Fruit fly (Drosophila melanogaster) whole organism, embryonic: Measurements from ENCODE around the gene ND-39.

Experiments used
- Atf6 ChIP-seq: fragments of 200-800 bp; sonication (Bioruptor generic); IDR thresholded peaks from 2 replicates; pipeline ENCODE4 v1.3.6; 2022; ENCODE audit warnings: missing biosample characterization, missing genetic modification characterization
- C15 ChIP-seq: fragments of 200-800 bp; sonication (Bioruptor generic); IDR thresholded peaks from 3 replicates; pipeline ENCODE4 v1.3.6; 2022; ENCODE audit warnings: missing biosample characterization, missing genetic modification characterization
- CG10147 ChIP-seq: fragments of 200-800 bp; sonication (Bioruptor generic); optimal IDR thresholded peaks from 2 replicates; lab custom pipeline; 2019; ENCODE audit warnings: missing biosample characterization, mild to moderate bottlenecking, missing genetic modification characterization, moderate library complexity
- CG10267 ChIP-seq: fragments of 200-800 bp; sonication (Bioruptor generic); optimal IDR thresholded peaks from 2 replicates; lab custom pipeline; 2018; ENCODE audit warnings: missing biosample characterization, mild to moderate bottlenecking, missing genetic modification characterization, moderate library complexity
- CG10431 ChIP-seq: fragments of 200-800 bp; sonication (Bioruptor generic); optimal IDR thresholded peaks from 3 replicates; lab custom pipeline; 2018; ENCODE audit warnings: missing biosample characterization, mild to moderate bottlenecking, missing genetic modification characterization
- CG11560 ChIP-seq: fragments of 200-800 bp; sonication (Bioruptor generic); IDR thresholded peaks from 3 replicates; pipeline ENCODE4 v1.3.6; 2022; ENCODE audit warnings: missing biosample characterization, missing genetic modification characterization
- CG12155 ChIP-seq: fragments of 200-800 bp; sonication (Bioruptor generic); optimal IDR thresholded peaks from 3 replicates; lab custom pipeline; 2016; ENCODE audit warnings: missing biosample characterization, missing genetic modification characterization
- CG12299 ChIP-seq: fragments of 200-800 bp; sonication (Bioruptor generic); optimal IDR thresholded peaks from 2 replicates; lab custom pipeline; 2018; ENCODE audit warnings: missing biosample characterization, mild to moderate bottlenecking, missing genetic modification characterization
- CG16813 ChIP-seq: fragments of 200-800 bp; sonication (Bioruptor generic); IDR thresholded peaks from 3 replicates; pipeline ENCODE4 v1.3.6; 2022; ENCODE audit warnings: missing biosample characterization, missing genetic modification characterization; ENCODE audit not compliant: partially characterized antibody
- CG2120 ChIP-seq: fragments of 200-800 bp; sonication (Bioruptor generic); optimal IDR thresholded peaks from 3 replicates; lab custom pipeline; 2016; ENCODE audit warnings: missing biosample characterization, missing genetic modification characterization
- CG31441 ChIP-seq: fragments of 200-800 bp; sonication (Bioruptor generic); IDR thresholded peaks from 2 replicates; pipeline ENCODE4 v1.3.6; 2022; ENCODE audit warnings: missing biosample characterization, missing genetic modification characterization
- CG4360 ChIP-seq: fragments of 200-800 bp; sonication (Bioruptor generic); IDR thresholded peaks from 2 replicates; pipeline ENCODE4 v1.3.6; 2022; ENCODE audit warnings: missing biosample characterization, missing genetic modification characterization
- CG43689 ChIP-seq: fragments of 200-800 bp; sonication (Bioruptor generic); IDR thresholded peaks from 2 replicates; pipeline ENCODE4 v1.3.6; 2022; ENCODE audit warnings: missing biosample characterization, missing genetic modification characterization
- CG4617 ChIP-seq: fragments of 200-800 bp; sonication (Bioruptor generic); optimal IDR thresholded peaks from 3 replicates; lab custom pipeline; 2016; ENCODE audit warnings: missing biosample characterization, missing genetic modification characterization, borderline replicate concordance
- CG5953 ChIP-seq: fragments of 200-800 bp; sonication (Bioruptor generic); IDR thresholded peaks from 2 replicates; pipeline ENCODE4 v1.3.6; 2022; ENCODE audit warnings: missing biosample characterization, missing genetic modification characterization
- CG6791 ChIP-seq: fragments of 200-800 bp; sonication (Bioruptor generic); IDR thresholded peaks from 3 replicates; pipeline ENCODE4 v1.3.6; 2022; ENCODE audit warnings: missing biosample characterization, missing genetic modification characterization; ENCODE audit not compliant: partially characterized antibody
- CG7987 ChIP-seq: fragments of 200-800 bp; sonication (Bioruptor generic); optimal IDR thresholded peaks from 2 replicates; lab custom pipeline; 2018; ENCODE audit warnings: missing biosample characterization, mild to moderate bottlenecking, missing genetic modification characterization, moderate library complexity
- CG9727 ChIP-seq: fragments of 200-800 bp; sonication (Bioruptor generic); optimal IDR thresholded peaks from 3 replicates; lab custom pipeline; 2017; ENCODE audit warnings: missing biosample characterization, mild to moderate bottlenecking, missing genetic modification characterization
- Dek ChIP-seq: fragments of 200-800 bp; sonication (Bioruptor generic); optimal IDR thresholded peaks from 3 replicates; lab custom pipeline; 2019; ENCODE audit warnings: missing biosample characterization, mild to moderate bottlenecking, missing genetic modification characterization, moderate library complexity
- Doc2 ChIP-seq: fragments of 200-800 bp; sonication (Bioruptor generic); IDR thresholded peaks from 2 replicates; pipeline ENCODE4 v1.3.6; 2022; ENCODE audit warnings: missing biosample characterization, missing genetic modification characterization
- Dref ChIP-seq: fragments of 200-800 bp; sonication (Bioruptor generic); IDR thresholded peaks from 2 replicates; pipeline ENCODE4 v1.3.6; 2022; ENCODE audit warnings: missing biosample characterization, missing genetic modification characterization
- E2f2 ChIP-seq: fragments of 200-800 bp; sonication (Bioruptor generic); IDR thresholded peaks from 2 replicates; pipeline ENCODE4 v1.3.6; 2022; ENCODE audit warnings: missing biosample characterization, missing genetic modification characterization
- H15 ChIP-seq: fragments of 200-800 bp; sonication (Bioruptor generic); IDR thresholded peaks from 3 replicates; pipeline ENCODE4 v1.3.6; 2022; ENCODE audit warnings: missing biosample characterization, missing genetic modification characterization
- H2.0 ChIP-seq: fragments of 200-800 bp; sonication (Bioruptor generic); IDR thresholded peaks from 2 replicates; pipeline ENCODE4 v1.3.6; 2022; ENCODE audit warnings: missing biosample characterization, missing genetic modification characterization
- Hand ChIP-seq: fragments of 200-800 bp; sonication (Bioruptor generic); optimal IDR thresholded peaks from 2 replicates; lab custom pipeline; 2017; ENCODE audit warnings: mild to moderate bottlenecking, missing biosample characterization, missing genetic modification reagents, missing genetic modification characterization
- Hey ChIP-seq: fragments of 200-800 bp; sonication (Bioruptor generic); optimal IDR thresholded peaks from 3 replicates; lab custom pipeline; 2018; ENCODE audit warnings: missing biosample characterization, mild to moderate bottlenecking, missing genetic modification characterization
- Myb ChIP-seq: fragments of 200-800 bp; sonication (Bioruptor generic); optimal IDR thresholded peaks from 2 replicates; lab custom pipeline; 2016; ENCODE audit warnings: missing biosample characterization, missing genetic modification characterization
- PHDP ChIP-seq: fragments of 200-800 bp; sonication (Bioruptor generic); optimal IDR thresholded peaks from 3 replicates; lab custom pipeline; 2018; ENCODE audit warnings: missing biosample characterization, mild to moderate bottlenecking, missing genetic modification characterization, moderate library complexity
- Rx ChIP-seq: fragments of 200-800 bp; sonication (Bioruptor generic); IDR thresholded peaks from 2 replicates; pipeline ENCODE4 v1.3.6; 2022; ENCODE audit warnings: missing biosample characterization, missing genetic modification characterization
- Scr ChIP-seq: fragments of 200-800 bp; sonication (Bioruptor generic); IDR thresholded peaks from 2 replicates; pipeline ENCODE4 v1.3.6; 2022; ENCODE audit warnings: missing biosample characterization, missing genetic modification characterization; ENCODE audit not compliant: partially characterized antibody
- Ssrp ChIP-seq: fragments of 200-800 bp; sonication (Bioruptor generic); optimal IDR thresholded peaks from 2 replicates; lab custom pipeline; 2018; ENCODE audit warnings: missing biosample characterization, mild to moderate bottlenecking, missing genetic modification characterization, moderate library complexity
- Vsx1 ChIP-seq: fragments of 200-800 bp; sonication (Bioruptor generic); optimal IDR thresholded peaks from 2 replicates; lab custom pipeline; 2017; ENCODE audit warnings: missing biosample characterization, mild to moderate bottlenecking, missing genetic modification characterization, missing genetic modification reagents
- ara ChIP-seq: fragments of 200-800 bp; sonication (Bioruptor generic); IDR thresholded peaks from 2 replicates; pipeline ENCODE4 v1.3.6; 2022; ENCODE audit warnings: missing biosample characterization, missing genetic modification characterization
- ato ChIP-seq: fragments of 200-800 bp; sonication (Bioruptor generic); IDR thresholded peaks from 2 replicates; pipeline ENCODE4 v1.3.6; 2022; ENCODE audit warnings: missing biosample characterization, missing genetic modification characterization; ENCODE audit not compliant: partially characterized antibody
- bbx ChIP-seq: fragments of 200-800 bp; sonication (Bioruptor generic); IDR thresholded peaks from 2 replicates; pipeline ENCODE4 v1.3.6; 2022; ENCODE audit warnings: missing biosample characterization, missing genetic modification characterization; ENCODE audit not compliant: partially characterized antibody
- bigmax ChIP-seq: fragments of 200-800 bp; sonication (Bioruptor generic); optimal IDR thresholded peaks from 2 replicates; lab custom pipeline; 2018; ENCODE audit warnings: missing biosample characterization, mild to moderate bottlenecking, missing genetic modification characterization
- chn ChIP-seq: fragments of 200-800 bp; sonication (Bioruptor generic); optimal IDR thresholded peaks from 2 replicates; lab custom pipeline; 2016; ENCODE audit warnings: missing biosample characterization, missing genetic modification characterization
- gcm2 ChIP-seq: fragments of 200-800 bp; sonication (Bioruptor generic); optimal IDR thresholded peaks from 2 replicates; lab custom pipeline; 2016; ENCODE audit warnings: missing biosample characterization, missing genetic modification characterization
- gem ChIP-seq: fragments of 200-800 bp; sonication (Bioruptor generic); optimal IDR thresholded peaks from 2 replicates; lab custom pipeline; 2019; ENCODE audit warnings: missing biosample characterization, mild to moderate bottlenecking, missing genetic modification characterization, moderate library complexity
- h ChIP-seq: fragments of >200 bp; optimal IDR thresholded peaks from 2 replicates; lab custom pipeline; 2017
- ham ChIP-seq: fragments of 200-800 bp; sonication (Bioruptor generic); IDR thresholded peaks from 2 replicates; pipeline ENCODE4 v1.3.6; 2022; ENCODE audit warnings: missing biosample characterization, missing genetic modification characterization
- ind ChIP-seq: fragments of 200-800 bp; sonication (Bioruptor generic); optimal IDR thresholded peaks from 3 replicates; lab custom pipeline; 2016; ENCODE audit warnings: missing biosample characterization, missing genetic modification characterization
- nmo ChIP-seq: fragments of 200-800 bp; sonication (Bioruptor generic); optimal IDR thresholded peaks from 2 replicates; lab custom pipeline; 2018; ENCODE audit warnings: missing biosample characterization, mild to moderate bottlenecking, missing genetic modification characterization, moderate library complexity
- pan ChIP-seq, 4 experiments: fragments of >200 bp in 3 of 4; fragments of 200-800 bp in 1 of 4; sonication (Bioruptor generic) in 1 of 4; optimal IDR thresholded peaks in 3 of 4; IDR thresholded peaks in 1 of 4; 2 replicates each; pipeline versions ENCODE4 v1.3.6 to Lab custom; 2017 to 2022; ENCODE audit warnings: missing biosample characterization in 2 of 4, missing genetic modification characterization in 2 of 4, mixed read lengths in 1 of 4
- pzg ChIP-seq: fragments of 200-800 bp; sonication (Bioruptor generic); optimal IDR thresholded peaks from 3 replicates; lab custom pipeline; 2018; ENCODE audit warnings: missing biosample characterization, mild to moderate bottlenecking, missing genetic modification characterization, moderate library complexity
- sim ChIP-seq: fragments of 200-800 bp; sonication (Bioruptor generic); IDR thresholded peaks from 2 replicates; pipeline ENCODE4 v1.3.6; 2022; ENCODE audit warnings: missing biosample characterization, missing genetic modification characterization
- slou ChIP-seq: fragments of 200-800 bp; sonication (Bioruptor generic); optimal IDR thresholded peaks from 3 replicates; lab custom pipeline; 2016; ENCODE audit warnings: missing biosample characterization, missing genetic modification characterization
- sug ChIP-seq: fragments of 200-800 bp; optimal IDR thresholded peaks from 2 replicates; lab custom pipeline; 2019; ENCODE audit warnings: missing biosample characterization, mild to moderate bottlenecking, missing genetic modification characterization, moderate library complexity
- toy ChIP-seq: fragments of 200-800 bp; sonication (Bioruptor generic); IDR thresholded peaks from 2 replicates; pipeline ENCODE4 v1.3.6; 2022; ENCODE audit warnings: missing biosample characterization, missing genetic modification characterization

Gene ND-39

DNA sequence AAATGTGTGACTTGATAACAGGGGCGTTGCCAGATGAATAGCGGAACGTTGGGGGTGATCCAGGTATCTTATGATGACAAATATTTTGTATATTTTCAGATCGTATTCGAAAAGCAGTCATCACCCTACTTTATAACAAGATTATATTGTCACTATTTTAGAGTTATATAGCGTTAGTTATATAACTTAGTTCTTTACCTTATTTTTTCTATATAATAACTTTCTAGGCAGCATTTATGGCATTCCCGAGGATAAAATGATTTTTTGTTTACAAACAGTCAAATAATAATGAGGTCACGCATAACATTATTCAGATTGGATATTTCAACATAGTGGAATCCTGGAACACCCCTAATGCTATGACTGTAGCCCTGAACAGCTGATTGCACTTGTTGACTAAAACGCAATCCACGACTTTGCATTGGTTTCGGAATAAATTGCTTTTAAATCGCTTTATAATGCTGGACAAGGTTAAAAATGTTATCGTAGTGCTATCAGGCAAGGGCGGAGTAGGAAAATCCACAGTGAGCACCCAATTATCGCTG, 34.4 kb downstream of the ND-39 start, which contains the start of gene Nubp2 (continued):
- TF ChIP-seq Vsx1 (GFP tag; lab: Kevin White, UChicago): peak; percentile 87
- peak; percentile 68 for TF ChIP-seq ara
- peak; percentile 85; the same call in 1 of the 2 replicates for TF ChIP-seq toy (GFP tag; lab: Robert Waterston, UW)
- TF ChIP-seq CG10147 (GFP tag; lab: Kevin White, UChicago): peak; percentile 95
- peak; percentile 96 for TF ChIP-seq PHDP
- TF ChIP-seq CG11560 (tag; lab: Robert Waterston, UW): peak; percentile 83
- no peak for TF ChIP-seq ato (GFP tag; lab: Robert Waterston, UW)
- no peak for TF ChIP-seq pan (optimal IDR thresholded peaks at IDR 0.05; lab: Kevin White, UChicago)
- peak in 1 of 2 experiments; percentile 90 for TF ChIP-seq pan (GFP tag; optimal IDR thresholded peaks at IDR 0.05 in 1 of 2, IDR thresholded peaks at IDR 0.05 in 1 of 2)
- TF ChIP-seq h (lab: Kevin White, UChicago): no peak
- TF ChIP-seq sug (tag; lab: Kevin White, UChicago): peak; percentile 97
- peak; percentile 95 for TF ChIP-seq Dek (tag; lab: Kevin White, UChicago)
- peak; percentile 97 for TF ChIP-seq ind (GFP tag; lab: Kevin White, UChicago)
- TF ChIP-seq Rx: peak; percentile 84
- TF ChIP-seq CG10267 (tag; lab: Kevin White, UChicago): peak; percentile 92
- TF ChIP-seq E2f2 (GFP tag; lab: Robert Waterston, UW): peak; percentile 72
- peak; percentile 91 for TF ChIP-seq CG12299 (tag; lab: Kevin White, UChicago)
- TF ChIP-seq Dref: no peak
- peak; percentile 73 for TF ChIP-seq ham (GFP tag; lab: Robert Waterston, UW)
- TF ChIP-seq CG2120 (GFP tag; lab: Kevin White, UChicago): peak; percentile 98
- TF ChIP-seq Myb (GFP tag; lab: Kevin White, UChicago): peak; percentile 72
- TF ChIP-seq CG6791 (GFP tag; lab: Robert Waterston, UW): no peak
- TF ChIP-seq CG4360 (GFP tag; lab: Robert Waterston, UW): no peak; the same call in 1 of the 2 replicates
- TF ChIP-seq Ssrp (tag; lab: Kevin White, UChicago): peak; percentile 97
- peak; percentile 94 for TF ChIP-seq chn (GFP tag; lab: Kevin White, UChicago)
- no peak; the same call in 2 of the 3 replicates for TF ChIP-seq CG16813 (GFP tag; lab: Robert Waterston, UW)
- TF ChIP-seq CG12155 (GFP tag; lab: Kevin White, UChicago): peak; percentile 96
- TF ChIP-seq CG4617: peak; percentile 94
- peak; percentile 75; the same call in 2 of the 3 replicates for TF ChIP-seq C15
- peak; percentile 89 for TF ChIP-seq CG7987
- peak; percentile 9 for TF ChIP-seq bigmax
- TF ChIP-seq H15: peak; percentile 91
- TF ChIP-seq Scr: no peak
- peak; percentile 82 for TF ChIP-seq CG10431 (GFP tag; lab: Kevin White, UChicago)
- peak; percentile 98 for TF ChIP-seq gem (tag; lab: Kevin White, UChicago)
- peak; percentile 94 for TF ChIP-seq slou
- peak; percentile 98 for TF ChIP-seq nmo (GFP tag; lab: Kevin White, UChicago)
- TF ChIP-seq Hey (tag; lab: Kevin White, UChicago): peak; percentile 78
- TF ChIP-seq bbx: no peak
- TF ChIP-seq CG43689: peak; percentile 73
- TF ChIP-seq pzg (GFP tag; lab: Kevin White, UChicago): peak; percentile 65
- peak; percentile 65; the same call in 1 of the 2 replicates for TF ChIP-seq CG5953
- TF ChIP-seq sim (GFP tag; lab: Robert Waterston, UW): peak; percentile 84
- TF ChIP-seq H2.0 (GFP tag; lab: Robert Waterston, UW): peak; percentile 90
- TF ChIP-seq Atf6 (GFP tag; lab: Robert Waterston, UW): peak; percentile 94
- TF ChIP-seq gcm2 (GFP tag; lab: Kevin White, UChicago): peak; percentile 86
- no peak; the same call in none of the 2 replicates for TF ChIP-seq Doc2
- peak; percentile 83 for TF ChIP-seq Hand (GFP tag; lab: Kevin White, UChicago)
- TF ChIP-seq CG9727 (GFP tag; lab: Kevin White, UChicago): peak; percentile 96
- peak; percentile 98 for TF ChIP-seq CG31441 (GFP tag; lab: Robert Waterston, UW)
